Fruit fly (Drosophila melanogaster) ovary, adult (tissue): ENCODE measurements around the gene Tango5.

Source experiments
- CG17801 ChIP-seq: fragments of 200-800 bp; optimal IDR thresholded peaks from 2 replicates; lab custom pipeline; 2019; ENCODE audit warnings: missing biosample characterization, mild to moderate bottlenecking, missing genetic modification characterization, moderate library complexity; ENCODE audit not compliant: partially characterized antibody

Gene Tango5

DNA sequence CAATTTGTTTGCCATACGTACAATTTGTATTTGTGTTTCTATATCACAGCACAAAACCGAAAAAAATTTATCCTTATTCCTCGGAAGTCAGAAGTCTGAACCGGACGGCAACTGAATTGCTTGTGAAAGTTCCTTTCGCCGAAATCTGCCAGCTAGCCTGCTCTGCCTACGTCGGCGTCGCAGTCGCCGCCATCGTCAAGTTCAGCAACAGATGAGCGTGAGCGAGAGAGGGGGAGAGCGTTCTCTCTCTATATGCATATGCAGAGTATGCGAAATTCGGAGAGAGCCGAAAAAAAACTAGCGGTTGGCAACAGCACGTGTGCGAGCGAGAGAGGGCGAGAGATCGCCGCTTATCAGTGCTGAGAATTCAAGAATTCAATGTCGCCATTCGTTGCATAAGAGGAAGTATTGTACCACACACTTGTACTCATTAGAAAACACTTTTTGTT lies 20.1 kb upstream of the Tango5 start:
- no peak for TF ChIP-seq CG17801 (GFP tag; lab: Kevin White, UChicago)

DNA sequence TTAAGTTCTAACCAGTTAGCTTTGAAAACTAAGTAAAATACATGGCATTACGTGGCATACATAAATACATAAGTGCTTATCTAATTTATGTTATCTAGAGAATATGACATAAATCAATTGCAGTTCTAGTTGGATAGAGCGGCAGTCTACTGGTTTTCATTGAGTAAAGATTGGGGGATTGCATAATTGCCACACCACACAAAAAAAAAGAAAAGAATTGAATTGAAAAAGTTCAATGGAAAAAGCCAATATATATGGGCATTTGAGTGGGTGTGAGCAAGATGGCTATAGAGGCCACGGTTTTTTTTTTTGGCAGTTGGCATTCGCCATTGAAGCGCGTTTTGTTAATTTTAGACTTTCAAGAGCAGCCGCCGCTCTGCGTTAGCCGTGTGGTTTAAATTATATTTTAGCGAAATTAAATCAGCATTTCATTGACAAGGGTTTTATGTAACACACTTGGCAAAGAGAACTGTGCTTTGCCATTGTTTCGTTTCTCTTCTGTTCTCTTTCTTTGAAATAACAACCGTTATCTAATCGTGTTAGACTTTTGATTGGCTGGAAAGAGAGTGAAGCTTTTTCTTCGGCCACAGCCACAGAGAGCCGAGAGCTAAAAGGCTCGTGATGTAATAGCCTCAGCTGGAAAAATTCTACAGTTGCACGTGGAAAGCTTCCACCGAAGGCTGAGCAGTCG lies 19.3 kb upstream of the Tango5 start:
- TF ChIP-seq CG17801 (GFP tag; lab: Kevin White, UChicago): no peak

DNA sequence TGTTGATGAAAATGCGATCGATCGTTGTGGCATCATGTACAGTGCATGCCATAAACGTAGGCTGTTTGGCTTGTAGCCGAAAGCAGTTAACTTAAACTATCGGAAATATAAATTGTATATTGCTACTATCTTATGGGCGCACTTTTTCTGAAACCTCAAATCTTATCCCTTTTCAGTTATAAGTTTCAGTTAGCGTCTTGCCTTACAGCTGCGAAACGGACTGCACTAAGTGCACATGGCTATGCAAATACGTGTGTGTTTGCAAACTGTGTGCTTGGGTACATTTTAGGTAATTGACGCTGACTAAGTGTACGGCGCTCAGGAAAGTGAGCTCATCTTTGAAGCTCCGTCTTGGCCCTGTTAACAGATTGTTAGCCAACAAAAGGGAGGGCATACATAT lies 11.5 kb upstream of the Tango5 start:
- peak; percentile 73 for TF ChIP-seq CG17801 (GFP tag; lab: Kevin White, UChicago)

DNA sequence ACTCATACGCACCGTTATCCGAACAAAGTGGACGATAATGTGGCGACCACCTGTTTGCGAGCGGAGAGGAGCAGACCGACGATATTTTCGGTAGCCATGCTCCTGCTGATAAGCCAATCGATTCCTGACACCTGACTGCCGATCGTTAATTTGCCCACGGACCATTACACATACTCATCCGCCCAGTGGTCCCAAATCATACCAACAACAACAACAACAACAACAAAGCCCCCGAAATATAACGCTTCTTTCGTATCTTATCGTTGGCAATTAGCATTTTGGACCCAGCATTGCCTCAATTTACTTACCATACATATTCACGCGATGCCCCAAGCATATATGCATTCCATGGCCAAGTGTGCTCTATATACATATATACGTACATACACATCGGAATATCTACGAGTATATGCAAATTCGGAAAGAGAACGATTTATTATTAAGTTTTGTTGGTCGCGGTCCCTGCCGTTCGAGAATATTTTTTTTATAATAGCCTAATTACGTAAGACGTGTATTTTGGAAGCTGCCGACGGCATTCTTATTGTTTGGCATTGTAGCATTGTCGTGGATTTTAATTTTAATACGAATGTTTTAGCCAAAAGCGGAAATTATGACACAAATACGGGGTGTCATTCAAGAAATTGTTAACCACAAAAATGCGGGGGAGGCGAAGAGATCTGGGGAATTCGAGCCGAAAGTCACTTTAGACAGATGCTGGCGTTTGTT lies 10.9 kb upstream of the Tango5 start:
- TF ChIP-seq CG17801 (GFP tag; lab: Kevin White, UChicago): no peak

DNA sequence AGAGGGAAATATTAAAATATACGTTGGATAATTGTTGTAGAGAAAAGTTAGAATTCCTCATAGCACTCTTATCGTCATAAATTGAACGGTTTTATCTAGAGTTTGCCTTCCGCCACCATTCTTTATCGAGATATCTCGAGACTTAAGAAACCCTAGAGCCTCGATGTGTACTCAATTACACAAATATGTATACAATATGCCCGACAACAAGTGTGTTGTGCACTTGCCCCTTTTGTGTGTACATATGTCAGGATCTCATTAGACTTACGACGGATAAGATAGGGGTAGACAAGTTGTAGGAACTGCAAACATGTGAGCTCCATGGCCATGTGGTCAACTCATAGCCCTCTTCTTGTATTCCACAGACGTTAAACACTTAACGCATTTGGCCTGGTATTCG lies 9.3 kb upstream of the Tango5 start:
- TF ChIP-seq CG17801 (GFP tag; lab: Kevin White, UChicago): no peak

DNA sequence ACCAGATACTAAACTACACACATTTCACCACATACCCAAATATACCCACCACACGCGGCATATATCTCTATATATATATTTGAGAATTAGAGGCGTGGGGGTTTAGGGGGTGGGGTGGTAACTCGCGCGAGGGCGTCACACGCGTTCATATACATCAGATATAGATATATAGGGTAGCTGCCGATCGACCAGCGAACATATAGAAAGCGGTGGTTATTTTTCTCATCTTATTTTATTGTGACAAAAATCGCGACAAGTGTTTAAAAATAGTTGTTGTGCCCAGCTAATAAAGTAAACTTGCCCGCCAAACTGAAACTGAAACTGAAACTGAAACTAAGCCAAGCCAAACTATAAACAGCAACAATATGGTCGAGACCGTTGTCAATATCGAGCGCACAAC lies 8.4 kb upstream of the Tango5 start:
- no peak for TF ChIP-seq CG17801 (GFP tag; lab: Kevin White, UChicago)

DNA sequence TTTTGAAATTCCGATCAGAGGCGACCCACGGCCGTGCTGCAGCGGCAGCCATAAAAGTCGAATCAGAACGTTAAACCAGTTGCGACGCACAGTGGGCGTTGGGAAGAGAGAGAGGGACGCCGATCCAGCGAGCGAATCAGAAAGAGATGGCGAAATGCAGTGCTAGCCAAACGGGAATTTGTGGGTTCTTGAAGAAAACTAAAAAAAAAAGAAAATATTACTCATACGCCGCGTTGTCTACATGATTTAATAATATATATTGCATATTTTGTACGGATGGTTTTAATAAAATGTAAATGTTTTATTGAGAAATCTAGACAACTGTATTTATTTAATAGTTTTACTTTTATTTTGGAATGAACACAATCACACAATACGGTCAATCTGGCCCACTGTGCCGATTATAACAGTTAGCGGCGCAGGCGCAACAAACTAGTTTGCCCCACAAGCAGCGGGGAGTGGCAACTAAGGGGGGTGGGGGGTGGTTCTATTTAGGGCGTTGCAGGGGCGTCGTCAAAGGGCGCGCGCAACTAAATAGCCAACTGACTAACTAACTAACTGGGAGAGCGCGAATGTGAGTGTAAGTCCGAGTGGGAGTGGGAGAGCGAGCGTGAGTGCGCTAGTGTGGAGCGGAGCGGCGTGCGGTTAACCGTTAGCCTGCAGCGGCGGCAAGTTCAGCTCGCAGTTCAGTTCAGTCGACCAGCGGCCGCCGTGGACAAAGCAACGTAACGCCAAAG lies 7.8 kb upstream of the Tango5 start, which contains the start of gene CG15211:
Gene CG15211, plus strand, starts transcription at position 686 of the 737 bp plus-strand sequence.
- peak; percentile 8 for TF ChIP-seq CG17801 (GFP tag; lab: Kevin White, UChicago)

DNA sequence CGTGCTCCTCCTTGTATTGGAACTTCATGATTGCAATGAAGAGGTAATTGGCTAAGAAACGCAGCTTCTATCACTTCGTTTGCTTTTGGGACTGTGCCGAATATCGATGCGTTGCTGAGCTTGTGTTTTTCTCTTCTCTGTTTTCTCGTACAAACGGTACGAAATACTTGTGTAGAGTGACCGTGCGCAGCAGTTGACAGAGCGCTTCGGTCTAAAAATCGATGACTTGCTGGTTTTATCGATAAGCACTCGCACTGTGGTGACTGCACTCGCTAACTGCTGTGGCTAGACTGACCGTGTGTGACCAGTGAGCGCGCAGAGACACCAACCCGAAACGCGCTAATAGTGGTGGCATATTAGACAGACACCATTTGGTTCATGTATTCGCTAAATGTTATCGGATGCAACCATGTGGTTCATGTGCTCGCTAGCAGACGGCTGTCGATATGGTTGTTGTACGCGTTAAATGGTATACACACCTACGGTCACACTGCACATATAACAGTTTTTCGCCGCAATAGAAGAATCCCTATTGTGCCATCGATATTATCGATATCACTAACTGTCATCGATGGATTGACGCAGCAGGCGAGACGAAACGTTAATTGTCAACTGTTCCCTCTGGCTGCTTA lies 3.9 kb upstream of the Tango5 start, which contains the start of the genes Atg8a and BTBD9:
Gene Atg8a, minus strand, starts transcription at position 296 of the 632 bp plus-strand sequence.
Gene BTBD9, plus strand, starts transcription at position 495 of the 632 bp plus-strand sequence.
- peak; percentile 58 for TF ChIP-seq CG17801 (GFP tag; lab: Kevin White, UChicago)

DNA sequence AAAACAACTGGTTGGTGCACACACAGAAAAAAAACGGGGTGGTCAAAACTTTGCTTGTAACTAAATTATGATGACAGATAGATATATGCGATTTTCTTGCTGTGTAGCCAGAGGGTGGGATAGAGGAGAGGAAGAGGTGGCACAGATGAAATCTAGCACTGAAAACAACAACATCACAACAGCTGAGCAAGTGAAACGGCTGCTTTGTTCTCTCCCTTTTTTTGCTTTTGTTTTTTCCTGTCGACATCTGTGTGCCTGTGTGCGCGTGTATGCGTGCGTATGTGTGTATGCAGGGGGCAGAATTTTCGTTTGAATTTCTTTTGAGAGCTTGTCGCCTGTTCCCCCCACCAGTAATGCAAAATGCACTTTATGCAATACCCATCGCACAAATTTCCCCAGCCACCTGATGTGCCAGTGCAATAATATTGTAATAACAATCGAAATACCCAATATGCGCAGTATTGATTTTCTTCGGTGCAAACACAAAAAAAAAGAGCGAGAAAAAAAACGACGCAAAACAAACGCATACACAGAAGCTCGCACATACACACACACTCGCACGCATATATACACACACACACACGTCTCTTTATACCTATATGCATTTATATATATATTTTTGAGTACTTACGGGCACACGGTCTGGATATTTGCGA lies 3.3 kb upstream of the Tango5 start:
- TF ChIP-seq CG17801 (GFP tag; lab: Kevin White, UChicago): no peak

DNA sequence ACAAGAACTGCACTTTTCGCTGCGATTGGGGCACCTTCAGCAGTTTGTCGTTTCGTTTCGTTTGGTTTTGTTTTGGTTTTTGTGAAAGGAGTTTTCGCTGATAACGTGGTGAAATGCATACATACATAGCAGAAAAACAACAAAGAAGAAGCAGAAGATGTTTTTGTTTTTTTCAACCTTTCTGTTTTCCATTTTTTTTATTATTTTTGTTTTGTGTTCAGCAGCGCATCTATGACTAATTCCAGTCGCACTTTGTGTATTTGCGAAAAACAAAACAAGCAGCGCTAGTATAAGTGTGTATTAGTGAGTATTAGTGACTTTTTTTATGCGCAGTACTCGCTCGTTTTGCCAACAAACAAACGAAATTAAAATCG lies 2.8 kb upstream of the Tango5 start:
- no peak for TF ChIP-seq CG17801 (GFP tag; lab: Kevin White, UChicago)

DNA sequence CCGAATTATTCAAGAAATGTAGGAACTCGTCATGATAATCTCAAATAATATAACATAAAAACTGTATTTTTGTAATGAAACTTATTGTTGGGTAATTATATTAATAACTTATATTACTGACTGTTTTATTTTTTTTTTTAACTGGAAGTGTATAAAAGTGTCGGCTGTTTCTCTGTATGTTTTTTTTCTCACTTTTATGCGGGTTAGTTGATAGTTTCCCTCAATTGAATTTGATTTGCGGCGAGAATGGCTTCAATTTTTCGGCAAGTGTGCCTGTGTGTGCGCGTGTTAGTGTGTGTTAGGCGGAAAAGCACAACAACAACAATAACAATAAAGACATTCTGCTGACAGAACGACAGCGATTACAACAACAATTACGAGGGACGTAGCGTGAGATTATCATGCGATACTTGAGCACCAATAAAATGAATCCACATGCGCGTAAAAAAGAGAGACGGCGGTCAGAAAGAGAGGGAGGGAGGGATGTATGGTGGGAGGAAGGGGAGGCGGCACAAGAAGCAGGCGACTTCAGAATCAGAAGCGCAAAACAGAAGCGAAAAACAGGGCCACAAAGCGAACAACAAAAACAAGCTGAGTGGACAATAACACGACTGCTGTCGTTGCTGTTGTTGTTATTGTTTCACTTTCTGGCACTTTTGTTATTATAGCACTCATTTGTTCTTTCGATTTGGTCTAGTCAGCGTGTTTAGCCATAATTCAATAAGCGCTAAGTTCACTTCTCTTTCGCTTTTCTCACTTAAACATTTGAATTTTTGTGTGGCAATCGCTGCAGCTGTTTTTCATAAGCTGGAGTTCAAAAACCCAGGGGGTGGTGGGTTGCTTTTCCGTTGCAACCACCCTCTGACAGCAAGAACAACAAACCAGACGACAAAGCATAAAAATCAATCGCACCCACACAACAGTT lies 992 bp downstream of the Tango5 start:
- TF ChIP-seq CG17801 (GFP tag; lab: Kevin White, UChicago): peak; percentile 88

DNA sequence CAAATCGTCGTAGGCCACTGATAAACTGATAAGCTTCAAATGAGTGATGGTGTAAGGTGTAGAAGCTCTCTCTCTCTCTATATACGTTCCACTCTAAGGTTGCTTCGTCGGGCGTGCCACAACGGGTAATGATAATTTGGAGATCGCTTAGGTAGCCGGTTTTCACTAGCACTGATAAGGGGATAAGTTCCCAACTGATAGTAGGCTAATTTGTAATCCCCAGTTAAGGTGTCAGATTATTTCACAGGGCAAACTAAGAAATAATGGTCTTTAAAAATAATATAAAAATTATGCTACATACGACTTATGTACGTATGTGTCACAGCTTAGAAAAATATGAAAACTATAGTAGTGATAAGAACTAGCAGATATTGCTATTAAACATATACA lies 1.6 kb downstream of the Tango5 start:
- no peak for TF ChIP-seq CG17801 (GFP tag; lab: Kevin White, UChicago)

DNA sequence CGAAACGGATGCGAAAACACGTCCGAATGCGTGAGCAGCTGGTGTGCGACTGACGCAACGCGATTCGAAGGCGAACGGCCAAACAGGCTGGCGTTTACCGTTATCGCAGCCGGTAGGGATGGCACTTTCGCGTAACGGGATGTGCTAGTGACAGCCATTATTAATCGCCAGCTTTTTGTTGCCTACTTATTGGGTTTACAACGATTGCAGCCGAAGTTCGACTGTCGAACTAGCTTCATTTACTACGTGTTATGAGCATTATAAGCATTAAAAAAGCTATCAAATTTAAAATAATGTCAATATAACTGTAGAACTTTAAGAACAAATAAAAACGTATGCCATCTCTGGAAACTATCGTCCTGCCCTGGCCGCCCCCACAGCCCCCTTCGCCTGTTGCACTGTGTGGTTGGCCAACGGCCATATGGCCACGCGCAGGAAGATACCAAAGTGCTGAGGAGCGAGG lies 6.6 kb downstream of the Tango5 start, which contains the start of gene Rph:
Gene Rph, minus strand, starts transcription at position 51 of the 463 bp plus-strand sequence.
- TF ChIP-seq CG17801 (GFP tag; lab: Kevin White, UChicago): no peak
